Worm (Caenorhabditis elegans) whole organism, L4 larva: ENCODE data around the gene mlt-11.

Source experiments
- F26F4.8 ChIP-seq: fragments of 200-800 bp; sonication (Bioruptor generic); conservative IDR thresholded peaks from 2 replicates; pipeline ENCODE4 v1.3.6; 2022; ENCODE audit warnings: missing genetic modification characterization, missing compliant biosample characterization
- F37D6.2 ChIP-seq: sonication (generic microtip); optimal IDR thresholded peaks from 2 replicates; lab custom pipeline; 2016; ENCODE audit warnings: mild to moderate bottlenecking, missing genetic modification characterization, missing compliant biosample characterization
- F44E2.7 ChIP-seq: fragments of 200-800 bp; sonication (Bioruptor generic); IDR thresholded peaks from 2 replicates; pipeline ENCODE4 v2.1.2; 2022; ENCODE audit warnings: missing genetic modification characterization, missing compliant biosample characterization
- R02D3.7 ChIP-seq: fragments of 150-350 bp; sonication (generic microtip); optimal IDR thresholded peaks from 3 replicates; lab custom pipeline; 2014; ENCODE audit warnings: missing biosample characterization, missing genetic modification characterization
- T26A8.4 ChIP-seq: fragments of 200-800 bp; sonication (Bioruptor generic); IDR thresholded peaks from 2 replicates; pipeline ENCODE4 v1.3.6; 2022; ENCODE audit warnings: missing genetic modification characterization, missing compliant biosample characterization
- Y105C5A.15 ChIP-seq: fragments of 200-800 bp; sonication (Bioruptor generic); IDR thresholded peaks from 2 replicates; pipeline ENCODE4 v1.3.6; 2022; ENCODE audit warnings: missing genetic modification characterization, missing compliant biosample characterization
- Y48G9A.11 ChIP-seq: fragments of 200-800 bp; sonication (Bioruptor generic); IDR thresholded peaks from 2 replicates; pipeline ENCODE4 v1.3.6; 2022; ENCODE audit warnings: missing genetic modification reagents, missing genetic modification characterization, missing compliant biosample characterization
- Y5F2A.4 ChIP-seq: fragments of 200-800 bp; sonication (Bioruptor generic); optimal IDR thresholded peaks from 2 replicates; lab custom pipeline; 2018; ENCODE audit warnings: mild to moderate bottlenecking, missing genetic modification characterization, missing compliant biosample characterization
- Y75B8A.6 ChIP-seq: fragments of 200-800 bp; sonication (Bioruptor generic); IDR thresholded peaks from 2 replicates; pipeline ENCODE4 v1.3.6; 2022; ENCODE audit warnings: missing genetic modification reagents, missing genetic modification characterization, missing compliant biosample characterization
- ZK337.2 ChIP-seq: fragments of 200-800 bp; sonication (Bioruptor generic); IDR thresholded peaks from 2 replicates; pipeline ENCODE4 v1.3.6; 2022; ENCODE audit warnings: missing genetic modification reagents, missing genetic modification characterization, missing compliant biosample characterization
- aha-1 ChIP-seq: fragments of 150-350 bp; peaks from one replicate; lab custom pipeline; 2014; ENCODE audit warnings: missing biosample characterization, missing genetic modification characterization
- ama-1 ChIP-seq: fragments of 150-350 bp; optimal IDR thresholded peaks from 2 replicates; lab custom pipeline; 2014; ENCODE audit warnings: inconsistent platforms, mixed read lengths
- arid-1 ChIP-seq: fragments of 200-800 bp; sonication (Bioruptor generic); conservative IDR thresholded peaks from 2 replicates; pipeline ENCODE4 v1.3.6; 2022; ENCODE audit warnings: missing genetic modification reagents, missing genetic modification characterization, missing compliant biosample characterization
- ceh-44 ChIP-seq: fragments of 200-800 bp; sonication (Bioruptor generic); IDR thresholded peaks from 2 replicates; pipeline ENCODE4 v1.3.6; 2022; ENCODE audit warnings: missing genetic modification reagents, missing genetic modification characterization, missing compliant biosample characterization
- ceh-82 ChIP-seq: sonication (generic microtip); optimal IDR thresholded peaks from 2 replicates; lab custom pipeline; 2017; ENCODE audit warnings: missing biosample characterization, missing genetic modification characterization
- ces-1 ChIP-seq: fragments of 150-350 bp; sonication (generic microtip); optimal IDR thresholded peaks from 4 replicates; lab custom pipeline; 2014; ENCODE audit warnings: missing biosample characterization, missing genetic modification reagents, missing genetic modification characterization
- ctbp-1 ChIP-seq: fragments of 200-800 bp; sonication (Bioruptor generic); IDR thresholded peaks from 2 replicates; pipeline ENCODE4 v1.3.6; 2022; ENCODE audit warnings: missing genetic modification reagents, missing genetic modification characterization, missing compliant biosample characterization
- daf-19 ChIP-seq: fragments of 200-800 bp; sonication (Bioruptor generic); conservative IDR thresholded peaks from 2 replicates; pipeline ENCODE4 v1.3.6; 2022; ENCODE audit warnings: missing genetic modification characterization, missing compliant biosample characterization
- dmd-6 ChIP-seq: fragments of 200-800 bp; sonication (Bioruptor generic); IDR thresholded peaks from 2 replicates; pipeline ENCODE4 v1.3.6; 2022; ENCODE audit warnings: missing genetic modification reagents, missing genetic modification characterization, missing compliant biosample characterization
- egl-27 ChIP-seq: sonication (generic microtip); optimal IDR thresholded peaks from 3 replicates; lab custom pipeline; 2017; ENCODE audit warnings: missing biosample characterization, missing genetic modification reagents, missing genetic modification characterization
- egl-43 ChIP-seq: fragments of 200-800 bp; sonication (Bioruptor generic); IDR thresholded peaks from 2 replicates; pipeline ENCODE4 v1.3.6; 2022; ENCODE audit warnings: missing genetic modification reagents, missing genetic modification characterization, missing compliant biosample characterization
- fkh-10 ChIP-seq: fragments of 150-350 bp; optimal IDR thresholded peaks from 2 replicates; lab custom pipeline; 2014; ENCODE audit warnings: missing biosample characterization, missing genetic modification reagents, missing genetic modification characterization
- fos-1 ChIP-seq: fragments of 150-350 bp; optimal IDR thresholded peaks from 2 replicates; lab custom pipeline; 2014; ENCODE audit warnings: missing biosample characterization, missing genetic modification characterization
- gei-8 ChIP-seq: fragments of 200-800 bp; sonication (Bioruptor generic); optimal IDR thresholded peaks from 2 replicates; lab custom pipeline; 2018; ENCODE audit warnings: mild to moderate bottlenecking, missing genetic modification characterization, missing compliant biosample characterization
- hlh-11 ChIP-seq: fragments of 200-800 bp; sonication (Bioruptor generic); optimal IDR thresholded peaks from 2 replicates; lab custom pipeline; 2018; ENCODE audit warnings: mild to moderate bottlenecking, missing genetic modification characterization, missing compliant biosample characterization
- jun-1 ChIP-seq: fragments of 150-350 bp; optimal IDR thresholded peaks from 2 replicates; lab custom pipeline; 2014; ENCODE audit warnings: missing biosample characterization, missing genetic modification reagents, missing genetic modification characterization
- lim-7 ChIP-seq: fragments of 200-800 bp; sonication (Bioruptor generic); IDR thresholded peaks from 2 replicates; pipeline ENCODE4 v1.3.6; 2022; ENCODE audit warnings: missing genetic modification characterization, missing compliant biosample characterization
- lin-13 ChIP-seq: fragments of 150-350 bp; optimal IDR thresholded peaks from 2 replicates; lab custom pipeline; 2014; ENCODE audit warnings: missing biosample characterization, missing genetic modification reagents, missing genetic modification characterization
- lin-29 ChIP-seq: fragments of 200-800 bp; sonication (Bioruptor generic); IDR thresholded peaks from 2 replicates; pipeline ENCODE4 v1.3.6; 2022; ENCODE audit warnings: missing genetic modification reagents, missing genetic modification characterization, missing compliant biosample characterization
- lin-38 ChIP-seq: fragments of 200-800 bp; sonication (Bioruptor generic); IDR thresholded peaks from 2 replicates; pipeline ENCODE4 v1.3.6; 2022; ENCODE audit warnings: missing genetic modification reagents, missing genetic modification characterization, missing compliant biosample characterization
- lir-3 ChIP-seq: sonication (generic microtip); optimal IDR thresholded peaks from 2 replicates; lab custom pipeline; 2016; ENCODE audit warnings: mild to moderate bottlenecking, missing genetic modification characterization, missing compliant biosample characterization
- mdl-1 ChIP-seq, 2 experiments: fragments of 150-350 bp in 1 of 2; sonication (generic microtip) in 1 of 2; optimal IDR thresholded peaks; 2 replicates each; lab custom pipeline; 2014 to 2017; ENCODE audit warnings: missing biosample characterization in 2 of 2, missing genetic modification characterization in 2 of 2
- mdt-29 ChIP-seq: fragments of 200-800 bp; sonication (Bioruptor generic); IDR thresholded peaks from 2 replicates; pipeline ENCODE4 v1.3.6; 2022; ENCODE audit warnings: missing genetic modification reagents, missing genetic modification characterization, missing compliant biosample characterization
- mxl-2 ChIP-seq: fragments of 200-800 bp; sonication (Bioruptor generic); conservative IDR thresholded peaks from 2 replicates; pipeline ENCODE4 v1.3.6; 2022; ENCODE audit warnings: missing genetic modification reagents, missing genetic modification characterization, missing compliant biosample characterization
- nhr-10 ChIP-seq: fragments of 150-350 bp; optimal IDR thresholded peaks from 2 replicates; lab custom pipeline; 2014; ENCODE audit warnings: missing biosample characterization, missing genetic modification characterization
- nhr-11 ChIP-seq: fragments of 150-350 bp; optimal IDR thresholded peaks from 2 replicates; lab custom pipeline; 2014; ENCODE audit warnings: missing biosample characterization, missing genetic modification characterization
- nhr-25 ChIP-seq: sonication (generic microtip); optimal IDR thresholded peaks from 2 replicates; lab custom pipeline; 2017; ENCODE audit warnings: missing genetic modification characterization, mild to moderate bottlenecking, missing compliant biosample characterization, antibody characterized with exemption, moderate library complexity, borderline replicate concordance; ENCODE audit not compliant: insufficient read depth
- nhr-28 ChIP-seq: fragments of 150-350 bp; optimal IDR thresholded peaks from 2 replicates; lab custom pipeline; 2014; ENCODE audit warnings: missing biosample characterization, missing genetic modification characterization
- nhr-48 ChIP-seq: sonication (generic microtip); optimal IDR thresholded peaks from 2 replicates; lab custom pipeline; 2016; ENCODE audit warnings: mild to moderate bottlenecking, missing genetic modification characterization, missing compliant biosample characterization
- nhr-76 ChIP-seq: fragments of 150-350 bp; optimal IDR thresholded peaks from 2 replicates; lab custom pipeline; 2014; ENCODE audit warnings: missing biosample characterization, missing genetic modification characterization
- pqm-1 ChIP-seq: sonication (generic microtip); optimal IDR thresholded peaks from 2 replicates; lab custom pipeline; 2017; ENCODE audit warnings: missing biosample characterization, missing genetic modification characterization
- rbr-2 ChIP-seq: sonication (generic microtip); optimal IDR thresholded peaks from 2 replicates; lab custom pipeline; 2016; ENCODE audit warnings: missing genotype, missing genetic modification characterization, missing compliant biosample characterization
- saeg-2 ChIP-seq: fragments of 200-800 bp; sonication (Bioruptor generic); IDR thresholded peaks from 2 replicates; pipeline ENCODE4 v1.3.6; 2022; ENCODE audit warnings: missing genetic modification reagents, missing genetic modification characterization, missing compliant biosample characterization
- sdz-12 ChIP-seq: fragments of 200-800 bp; sonication (Bioruptor generic); optimal IDR thresholded peaks from 2 replicates; lab custom pipeline; 2018; ENCODE audit warnings: mild to moderate bottlenecking, missing genetic modification characterization, missing compliant biosample characterization
- snpc-1.2 ChIP-seq: fragments of 200-800 bp; sonication (Bioruptor generic); IDR thresholded peaks from 2 replicates; pipeline ENCODE4 v1.3.6; 2022; ENCODE audit warnings: missing genetic modification reagents, missing genetic modification characterization, missing compliant biosample characterization
- tag-97 ChIP-seq: fragments of 200-800 bp; sonication (Bioruptor generic); IDR thresholded peaks from 2 replicates; pipeline ENCODE4 v1.3.6; 2022; ENCODE audit warnings: missing genetic modification characterization, missing compliant biosample characterization
- vab-7 ChIP-seq: fragments of 200-800 bp; sonication (Bioruptor generic); IDR thresholded peaks from 2 replicates; pipeline ENCODE4 v1.3.6; 2022; ENCODE audit warnings: missing genetic modification reagents, missing genetic modification characterization, missing compliant biosample characterization
- zag-1 ChIP-seq: fragments of 150-350 bp; optimal IDR thresholded peaks from 2 replicates; lab custom pipeline; 2014; ENCODE audit warnings: missing biosample characterization, missing genetic modification characterization
- zfp-2 ChIP-seq: sonication (generic microtip); optimal IDR thresholded peaks from 2 replicates; lab custom pipeline; 2016; ENCODE audit warnings: mild to moderate bottlenecking, missing genetic modification characterization, missing compliant biosample characterization
- zfp-3 ChIP-seq: fragments of 200-800 bp; sonication (Bioruptor generic); conservative IDR thresholded peaks from 2 replicates; pipeline ENCODE4 v1.3.6; 2022; ENCODE audit warnings: missing genetic modification reagents, missing genetic modification characterization, missing compliant biosample characterization
- zip-11 ChIP-seq: fragments of 200-800 bp; sonication (Bioruptor generic); IDR thresholded peaks from 2 replicates; pipeline ENCODE4 v1.3.6; 2022; ENCODE audit warnings: missing genetic modification characterization, missing compliant biosample characterization
- ztf-11 ChIP-seq: fragments of 150-350 bp; optimal IDR thresholded peaks from 2 replicates; lab custom pipeline; 2014; ENCODE audit warnings: missing biosample characterization, missing genetic modification characterization

The mlt-11 gene

ce11 chrV:20693968-20694367 is 27.0 kb downstream of the mlt-11 start (continued):
- TF ChIP-seq pqm-1 (tag; lab: Kevin White, UChicago) (no peak), nhr-10 (tag; lab: Kevin White, UChicago) (no peak), aha-1 (tag; lab: Kevin White, UChicago) (no peak), dmd-6 (GFP tag; lab: Robert Waterston, UW) (peak; percentile 65), jun-1 (tag; lab: Kevin White, UChicago) (peak; percentile 19), lin-29 (0 out of 2 replicates have a peak, but pooled peaks have one; percentile 54), daf-19 (GFP tag; lab: Robert Waterston, UW) (no peak), nhr-76 (tag; lab: Kevin White, UChicago) (no peak), lim-7 (GFP tag; lab: Robert Waterston, UW) (peak; percentile 92), vab-7 (GFP tag; lab: Robert Waterston, UW) (peak; percentile 84), arid-1 (peak; percentile 85), mdt-29 (GFP tag; lab: Robert Waterston, UW) (peak; percentile 66), zfp-2 (tag; lab: Kevin White, UChicago) (peak; percentile 11), egl-43 (GFP tag; lab: Robert Waterston, UW) (peak; percentile 95), egl-27 (tag; lab: Kevin White, UChicago) (no peak), ces-1 (GFP tag; lab: Kevin White, UChicago) (no peak), snpc-1.2 (GFP tag; lab: Robert Waterston, UW) (peak; percentile 80), ceh-44 (GFP tag; lab: Robert Waterston, UW) (peak; percentile 89), nhr-11 (no peak), ceh-82 (tag; lab: Kevin White, UChicago) (no peak), ztf-11 (tag; lab: Kevin White, UChicago) (no peak), ama-1 (lab: Kevin White, UChicago) (no peak), nhr-25 (tag; lab: Kevin White, UChicago) (peak; percentile 40), ctbp-1 (GFP tag; lab: Robert Waterston, UW) (peak; percentile 70), zag-1 (tag; lab: Kevin White, UChicago) (no peak), T26A8.4 (peak; percentile 87), hlh-11 (tag; lab: Kevin White, UChicago) (peak; percentile 47), ZK337.2 (GFP tag; lab: Robert Waterston, UW) (peak; percentile 68; the same call in 1 of the 2 replicates), Y48G9A.11 (GFP tag; lab: Robert Waterston, UW) (peak; percentile 80), Y105C5A.15 (GFP tag; lab: Robert Waterston, UW) (peak; percentile 86), F37D6.2 (tag; lab: Kevin White, UChicago) (no peak), gei-8 (GFP tag; lab: Kevin White, UChicago) (peak; percentile 67), Y5F2A.4 (peak; percentile 22), fkh-10 (GFP tag; lab: Kevin White, UChicago) (no peak), R02D3.7 (tag; lab: Kevin White, UChicago) (no peak), zfp-3 (GFP tag; lab: Robert Waterston, UW) (no peak), zip-11 (0 out of 2 replicates have a peak, but pooled peaks have one; percentile 66), lir-3 (tag; lab: Kevin White, UChicago) (peak; percentile 47), lin-13 (GFP tag; lab: Kevin White, UChicago) (no peak), nhr-48 (peak; percentile 38), fos-1 (tag; lab: Kevin White, UChicago) (no peak), mxl-2 (GFP tag; lab: Robert Waterston, UW) (peak; percentile 51; the same call in 1 of the 2 replicates), mdl-1 (tag; optimal IDR thresholded peaks at IDR 0.05; lab: Kevin White, UChicago) (no peak), tag-97 (GFP tag; lab: Robert Waterston, UW) (no peak), sdz-12 (GFP tag; lab: Kevin White, UChicago) (peak; percentile 60), lin-38 (GFP tag; lab: Robert Waterston, UW) (peak; percentile 71), nhr-28 (tag; lab: Kevin White, UChicago) (peak; percentile 29), Y75B8A.6 (peak; percentile 71; the same call in 1 of the 2 replicates), F26F4.8 (GFP tag; lab: Robert Waterston, UW) (peak; percentile 88), saeg-2 (0 out of 2 replicates have a peak, but pooled peaks have one; percentile 11), F44E2.7 (GFP tag; lab: Robert Waterston, UW) (peak; percentile 21; the same call in 1 of the 2 replicates), rbr-2 (tag; lab: Kevin White, UChicago) (peak; percentile 56)
